Worm (Caenorhabditis elegans) whole organism, L2 larva: ENCODE measurements around the gene lron-2.

Experiments
- C34F6.9 ChIP-seq: fragments of 150-350 bp; optimal IDR thresholded peaks from 2 replicates; lab custom pipeline; 2014; ENCODE audit warnings: missing biosample characterization, missing genetic modification characterization
- F13H6.1 ChIP-seq: sonication (generic microtip); optimal IDR thresholded peaks from 2 replicates; lab custom pipeline; 2016; ENCODE audit warnings: missing genetic modification characterization, missing compliant biosample characterization
- R02D3.7 ChIP-seq: fragments of 150-350 bp; optimal IDR thresholded peaks from 2 replicates; lab custom pipeline; 2014; ENCODE audit warnings: missing biosample characterization, missing genetic modification characterization
- ZK546.5 ChIP-seq: sonication (generic microtip); optimal IDR thresholded peaks from 2 replicates; lab custom pipeline; 2017; ENCODE audit warnings: missing biosample characterization, missing genetic modification characterization
- blmp-1 ChIP-seq: sonication (generic microtip); optimal IDR thresholded peaks from 2 replicates; lab custom pipeline; 2017; ENCODE audit warnings: missing genetic modification characterization, mild to moderate bottlenecking, missing compliant biosample characterization, antibody characterized with exemption, moderate library complexity; ENCODE audit not compliant: insufficient read depth
- ceh-16 ChIP-seq: fragments of 150-350 bp; optimal IDR thresholded peaks from 2 replicates; lab custom pipeline; 2014; ENCODE audit warnings: missing biosample characterization, missing genetic modification characterization
- crh-2 ChIP-seq: sonication (generic microtip); optimal IDR thresholded peaks from 2 replicates; lab custom pipeline; 2017; ENCODE audit warnings: missing biosample characterization, missing genetic modification characterization
- dmd-4 ChIP-seq: sonication (generic microtip); optimal IDR thresholded peaks from 2 replicates; lab custom pipeline; 2017; ENCODE audit warnings: missing biosample characterization, missing genetic modification characterization
- egl-27 ChIP-seq: sonication (generic microtip); optimal IDR thresholded peaks from 3 replicates; lab custom pipeline; 2017; ENCODE audit warnings: missing biosample characterization, missing genetic modification reagents, missing genetic modification characterization
- fos-1 ChIP-seq: fragments of 150-350 bp; optimal IDR thresholded peaks from 2 replicates; lab custom pipeline; 2014; ENCODE audit warnings: missing biosample characterization, missing genetic modification characterization
- gmeb-1 ChIP-seq: fragments of 150-350 bp; optimal IDR thresholded peaks from 2 replicates; lab custom pipeline; 2014; ENCODE audit warnings: missing biosample characterization, missing genetic modification characterization
- lin-13 ChIP-seq: fragments of 150-350 bp; optimal IDR thresholded peaks from 2 replicates; lab custom pipeline; 2014; ENCODE audit warnings: missing biosample characterization, missing genetic modification reagents, missing genetic modification characterization
- lsy-2 ChIP-seq, 2 experiments: fragments of 150-350 bp in 1 of 2; sonication (generic microtip) in 1 of 2; optimal IDR thresholded peaks; 2 replicates each; lab custom pipeline; 2014 to 2017; ENCODE audit warnings: missing biosample characterization in 2 of 2, missing genetic modification characterization in 2 of 2
- mab-5 ChIP-seq: fragments of 150-350 bp; optimal IDR thresholded peaks from 2 replicates; lab custom pipeline; 2014; ENCODE audit warnings: missing biosample characterization, missing genetic modification characterization
- mbf-1 ChIP-seq: sonication (generic microtip); optimal IDR thresholded peaks from 2 replicates; lab custom pipeline; 2017; ENCODE audit warnings: missing biosample characterization, missing genetic modification characterization
- mdl-1 ChIP-seq, 2 experiments: fragments of 150-350 bp in 1 of 2; sonication (generic microtip) in 1 of 2; optimal IDR thresholded peaks; 2 replicates each; lab custom pipeline; 2017; ENCODE audit warnings: missing biosample characterization in 2 of 2, missing genetic modification characterization in 2 of 2
- nhr-11 ChIP-seq: fragments of 150-350 bp; optimal IDR thresholded peaks from 2 replicates; lab custom pipeline; 2014; ENCODE audit warnings: missing biosample characterization, missing genetic modification characterization
- nhr-12 ChIP-seq: fragments of 150-350 bp; optimal IDR thresholded peaks from 2 replicates; lab custom pipeline; 2014; ENCODE audit warnings: missing biosample characterization, missing genetic modification characterization
- nhr-129 ChIP-seq: fragments of 150-350 bp; optimal IDR thresholded peaks from 2 replicates; lab custom pipeline; 2014; ENCODE audit warnings: missing biosample characterization, missing genetic modification characterization
- nhr-23 ChIP-seq: fragments of 150-350 bp; optimal IDR thresholded peaks from 2 replicates; lab custom pipeline; 2014; ENCODE audit warnings: missing biosample characterization, missing genetic modification reagents, missing genetic modification characterization
- nhr-25 ChIP-seq: fragments of 150-350 bp; sonication (generic microtip); optimal IDR thresholded peaks from 3 replicates; lab custom pipeline; 2014; ENCODE audit warnings: missing biosample characterization, missing genetic modification characterization
- nhr-6 ChIP-seq: fragments of 150-350 bp; optimal IDR thresholded peaks from 2 replicates; lab custom pipeline; 2014; ENCODE audit warnings: missing biosample characterization, missing genetic modification characterization
- nhr-77 ChIP-seq: fragments of 150-350 bp; optimal IDR thresholded peaks from 2 replicates; lab custom pipeline; 2014; ENCODE audit warnings: missing biosample characterization, missing genetic modification characterization
- peb-1 ChIP-seq: fragments of 150-350 bp; optimal IDR thresholded peaks from 2 replicates; lab custom pipeline; 2014; ENCODE audit warnings: missing biosample characterization, missing genetic modification characterization
- sem-4 ChIP-seq: fragments of 150-350 bp; optimal IDR thresholded peaks from 2 replicates; lab custom pipeline; 2014; ENCODE audit warnings: missing biosample characterization, missing genetic modification reagents, missing genetic modification characterization
- sma-9 ChIP-seq, 2 experiments: fragments of 150-350 bp in 1 of 2; sonication (generic microtip) in 1 of 2; optimal IDR thresholded peaks; 2 replicates each; lab custom pipeline; 2014 to 2016; ENCODE audit warnings: missing genetic modification characterization in 2 of 2, mild to moderate bottlenecking in 1 of 2, missing biosample characterization in 1 of 2, missing compliant biosample characterization in 1 of 2, missing genetic modification reagents in 1 of 2, moderate library complexity in 1 of 2
- snpc-4 ChIP-seq: fragments of 150-350 bp; optimal IDR thresholded peaks from 2 replicates; lab custom pipeline; 2014; ENCODE audit warnings: missing biosample characterization, missing genetic modification characterization
- unc-55 ChIP-seq: fragments of 150-350 bp; sonication (generic microtip); optimal IDR thresholded peaks from 3 replicates; lab custom pipeline; 2014; ENCODE audit warnings: missing biosample characterization, missing genetic modification reagents, missing genetic modification characterization
- ztf-11 ChIP-seq: sonication (generic microtip); optimal IDR thresholded peaks from 2 replicates; lab custom pipeline; 2017; ENCODE audit warnings: missing biosample characterization, missing genetic modification characterization
- ztf-4 ChIP-seq: fragments of 150-350 bp; optimal IDR thresholded peaks from 2 replicates; lab custom pipeline; 2014; ENCODE audit warnings: missing biosample characterization, missing genetic modification characterization

lron-2 gene

ce11 chrV:9287460-9287859 is at the start of gene lron-2:
Gene lron-2 (minus strand): TSS chrV:9287560.
- TF ChIP-seq peb-1 (tag; lab: Kevin White, UChicago) (peak; percentile 17), snpc-4 (no peak)

- TF ChIP-seq mbf-1 (tag; lab: Kevin White, UChicago) (no peak), egl-27 (tag; lab: Kevin White, UChicago) (no peak), nhr-6 (no peak), lin-13 (GFP tag; lab: Kevin White, UChicago) (no peak), nhr-23 (tag; lab: Kevin White, UChicago) (no peak), sem-4 (tag; lab: Kevin White, UChicago) (no peak), dmd-4 (no peak), nhr-11 (no peak), crh-2 (no peak), ztf-11 (tag; lab: Kevin White, UChicago) (no peak), mab-5 (tag; lab: Kevin White, UChicago) (no peak), C34F6.9 (tag; lab: Kevin White, UChicago) (no peak)
- TF ChIP-seq, all 48 proteins: peak for 0
These were observed 49.1 kb upstream of the lron-2 start, which contains the start of gene coq-6 for ce11 chrV:9336462-9336861. Gene coq-6 (plus strand): TSS chrV:9336762.

ce11 chrV:9334216-9334615 is 46.9 kb upstream of the lron-2 start, which contains the start of gene ucp-4:
Gene ucp-4 (plus strand): TSS chrV:9334298.
- no peak for TF ChIP-seq ztf-4 (tag; lab: Kevin White, UChicago)
- TF ChIP-seq C34F6.9 (tag; lab: Kevin White, UChicago): peak; percentile 37

ce11 chrV:9333316-9334048 is 46.1 kb upstream of the lron-2 start, which contains the start of gene acl-14:
Gene acl-14 (minus strand): TSS chrV:9333631.
- TF ChIP-seq gmeb-1 (tag; lab: Kevin White, UChicago) (peak; percentile 31), sem-4 (tag; lab: Kevin White, UChicago) (no peak), sma-9 (GFP tag; optimal IDR thresholded peaks at IDR 0.05; lab: Kevin White, UChicago) (peak; percentile 18), sma-9 (tag; optimal IDR thresholded peaks at IDR 0.05; lab: Kevin White, UChicago) (no peak), unc-55 (GFP tag; lab: Kevin White, UChicago) (peak; percentile 8), nhr-25 (peak; percentile 59), fos-1 (tag; lab: Kevin White, UChicago) (no peak)
- TF ChIP-seq, all 48 proteins: peak for 4

ce11 chrV:9332611-9333315 is 45.4 kb upstream of the lron-2 start:
- TF ChIP-seq nhr-129 (tag; lab: Kevin White, UChicago) (peak; percentile 7), lsy-2 (tag; optimal IDR thresholded peaks at IDR 0.05; lab: Kevin White, UChicago) (no peak), F13H6.1 (tag; lab: Kevin White, UChicago) (peak; percentile 48)

- TF ChIP-seq nhr-12: no peak
- no peak for TF ChIP-seq nhr-6
- TF ChIP-seq mdl-1 (tag; optimal IDR thresholded peaks at IDR 0.05; lab: Kevin White, UChicago): no peak
- no peak for TF ChIP-seq crh-2
- no peak for TF ChIP-seq R02D3.7 (tag; lab: Kevin White, UChicago)
- TF ChIP-seq sem-4 (tag; lab: Kevin White, UChicago): no peak
- no peak for TF ChIP-seq ZK546.5 (tag; lab: Kevin White, UChicago)
- no peak for TF ChIP-seq ceh-16 (tag; lab: Kevin White, UChicago)
- no peak for TF ChIP-seq blmp-1 (tag; lab: Kevin White, UChicago)
- TF ChIP-seq F13H6.1 (tag; lab: Kevin White, UChicago): no peak
- no peak for TF ChIP-seq nhr-77 (tag; lab: Kevin White, UChicago)
These were observed 42.1 kb upstream of the lron-2 start for ce11 chrV:9329245-9329979.
